Fruit fly (Drosophila melanogaster): Measurements from ENCODE around the gene Srrm234.

DNA sequence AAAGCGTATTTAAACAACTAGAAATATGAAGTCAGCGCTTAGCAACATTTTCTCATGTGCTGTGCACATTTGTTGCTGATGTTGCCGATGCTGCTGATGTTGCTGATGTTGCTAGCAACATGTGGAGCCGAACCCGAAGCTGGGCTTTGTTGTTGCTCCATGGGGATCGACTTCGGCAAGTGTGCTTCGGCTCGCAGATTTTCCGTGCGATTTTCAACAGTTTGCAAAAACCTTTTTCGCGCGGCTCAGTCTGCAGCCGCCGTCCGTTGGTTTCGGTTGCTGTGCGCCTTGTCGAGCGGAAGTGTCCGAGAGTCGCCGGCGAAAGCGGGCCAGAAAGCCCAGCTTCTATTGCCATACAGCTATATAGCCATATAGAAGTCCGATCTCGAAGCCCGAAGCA, 23.7 kb upstream of the Srrm234 start:
- no peak for TF ChIP-seq salr (GFP tag; optimal IDR thresholded peaks at IDR 0.05)
- no peak for TF ChIP-seq Lpt (GFP tag; optimal IDR thresholded peaks at IDR 0.05)
- TF ChIP-seq Hr38 (GFP tag; optimal IDR thresholded peaks at IDR 0.05), result no peak
- no peak for TF ChIP-seq cyc (GFP tag; optimal IDR thresholded peaks at IDR 0.05)
- no peak for TF ChIP-seq Sox102F (GFP tag; optimal IDR thresholded peaks at IDR 0.05)
- no peak for TF ChIP-seq OdsH (GFP tag; optimal IDR thresholded peaks at IDR 0.05)
- no peak for TF ChIP-seq fd59A (GFP tag; optimal IDR thresholded peaks at IDR 0.05)
